Worm (Caenorhabditis elegans): ENCODE measurements around the gene tag-276.

The tag-276 gene

DNA sequence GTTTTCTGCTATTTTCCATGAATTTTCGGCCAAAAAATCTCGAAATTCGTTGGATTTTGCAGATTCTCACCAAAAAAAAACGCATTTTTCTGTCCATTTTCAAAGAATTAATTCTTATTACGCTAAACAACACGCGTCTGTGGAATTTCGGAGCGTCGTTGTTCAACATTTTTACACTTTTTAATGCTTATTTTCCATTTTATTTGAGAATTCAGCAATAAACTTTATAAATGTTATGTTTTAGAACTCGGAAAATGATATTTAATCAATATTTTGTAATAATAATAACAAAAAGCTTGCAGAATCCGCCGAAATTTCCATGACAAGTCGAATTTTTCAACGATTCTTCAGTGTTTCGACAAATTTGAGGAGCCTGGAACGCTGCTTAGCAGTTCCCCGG lies 31.4 kb upstream of the tag-276 start, which contains the start of gene ife-5:
ife-5 (plus strand) TSS at position 301 of the 400 bp plus-strand sequence.
- TF ChIP-seq ceh-58 (GFP tag; IDR thresholded peaks at IDR 0.05) (no peak), attf-3 (GFP tag; conservative IDR thresholded peaks at IDR 0.05) (0 out of 2 replicates have a peak, but pooled peaks have one; percentile 17)

DNA sequence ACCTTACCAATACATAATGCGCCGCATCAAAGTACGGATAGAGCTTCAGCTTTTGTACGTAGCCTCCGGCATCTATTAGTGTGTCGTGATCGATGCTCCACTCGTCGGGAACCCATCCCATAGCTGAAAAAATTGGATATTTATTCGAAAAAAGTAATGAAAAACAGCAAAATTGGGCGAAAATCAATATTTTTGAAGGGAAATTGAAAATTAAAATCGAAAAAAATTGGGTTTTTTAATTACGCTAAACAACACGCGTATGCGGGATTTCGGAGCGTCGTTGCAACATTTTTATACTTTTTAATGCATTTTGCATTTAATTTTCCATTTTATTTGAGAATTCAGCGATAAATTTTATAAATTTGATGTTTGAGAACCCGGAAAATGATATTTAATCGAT lies 30.3 kb upstream of the tag-276 start, which contains the start of the genes tric-1B.2 and Y57A10A.29:
tric-1B.2 (minus strand) TSS at position 129 of the 400 bp plus-strand sequence.
Y57A10A.29 (plus strand) TSS at position 303 of the 400 bp plus-strand sequence.
- TF ChIP-seq attf-3 (GFP tag; conservative IDR thresholded peaks at IDR 0.05) (peak; percentile 90), ceh-58 (GFP tag; IDR thresholded peaks at IDR 0.05) (no peak)

DNA sequence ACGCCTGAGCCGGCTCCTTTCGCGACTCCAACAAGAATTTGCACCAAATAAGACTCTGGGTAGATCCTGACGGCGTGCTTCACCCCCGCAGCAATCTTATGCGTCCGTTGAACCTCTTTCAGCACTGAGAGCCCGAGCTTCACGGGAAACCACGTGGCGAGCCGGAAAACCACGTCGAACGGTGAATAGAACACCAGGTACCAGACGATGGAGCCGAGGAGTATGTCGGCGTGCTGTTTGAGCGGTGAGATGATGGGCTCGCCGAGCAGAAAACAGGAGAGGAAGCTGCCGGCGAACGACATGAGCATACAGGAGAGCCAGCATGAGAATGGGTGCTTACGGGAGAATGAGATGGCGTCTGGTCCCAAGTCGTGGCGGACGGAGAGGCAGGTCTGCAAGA lies 29.7 kb upstream of the tag-276 start:
- TF ChIP-seq B0019.2 (GFP tag; conservative IDR thresholded peaks at IDR 0.05) (no peak), zfh-2 (GFP tag; conservative IDR thresholded peaks at IDR 0.05) (peak; percentile 74)

DNA sequence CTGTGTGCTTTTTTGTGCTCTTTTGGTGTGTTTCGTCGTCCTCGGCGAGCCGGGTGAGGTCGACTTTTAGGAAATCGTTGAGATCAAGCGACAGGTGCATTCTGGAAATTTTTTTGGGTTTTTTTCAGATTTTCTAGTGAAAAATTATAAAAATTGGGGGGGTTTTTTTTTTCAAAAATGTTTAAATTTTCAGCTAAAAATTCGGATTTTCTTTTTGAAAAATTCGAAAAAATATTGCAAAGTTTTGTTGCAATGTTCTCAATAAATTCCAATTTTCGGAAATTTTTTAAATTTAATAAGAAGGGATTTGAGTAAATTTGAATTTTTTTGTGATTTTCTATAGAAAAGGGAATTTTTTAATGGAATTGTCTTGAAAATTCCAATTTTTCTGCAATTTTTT lies 26.0 kb upstream of the tag-276 start, which contains the start of gene Y57A10A.27:
Y57A10A.27 (minus strand) TSS at position 101 of the 400 bp plus-strand sequence.
- TF ChIP-seq F23B12.7 (tag; optimal IDR thresholded peaks at IDR 0.05; ENCODE audit: insufficient read depth) (no peak), nhr-120 (GFP tag; IDR thresholded peaks at IDR 0.05) (no peak), B0019.2 (GFP tag; conservative IDR thresholded peaks at IDR 0.05) (no peak), Y53F4B.3 (GFP tag; IDR thresholded peaks at IDR 0.05) (no peak), K11D2.4 (GFP tag; IDR thresholded peaks at IDR 0.05) (no peak), rcor-1 (GFP tag; IDR thresholded peaks at IDR 0.05) (no peak), unc-62 (GFP tag; optimal IDR thresholded peaks at IDR 0.05) (no peak), nhr-27 (tag; optimal IDR thresholded peaks at IDR 0.05) (no peak)

- TF ChIP-seq lin-40 (tag; optimal IDR thresholded peaks at IDR 0.05): no peak
- TF ChIP-seq egrh-3 (GFP tag; IDR thresholded peaks at IDR 0.05): peak; percentile 86; the same call in 1 of the 2 replicates
- TF ChIP-seq ceh-79 (tag; optimal IDR thresholded peaks at IDR 0.05): no peak
Observed at ce11 chrII:12268857-12269256, 19.9 kb upstream of the tag-276 start.

- TF ChIP-seq ZK185.1 (tag; optimal IDR thresholded peaks at IDR 0.05; ENCODE audit: poor library complexity, severe bottlenecking) (no peak), K12H6.12 (tag; optimal IDR thresholded peaks at IDR 0.05) (no peak), madf-3 (GFP tag; IDR thresholded peaks at IDR 0.05) (no peak), let-526 (GFP tag; IDR thresholded peaks at IDR 0.05) (no peak), F23B12.7 (tag; optimal IDR thresholded peaks at IDR 0.05; ENCODE audit: insufficient read depth) (no peak), atf-7 (tag; optimal IDR thresholded peaks at IDR 0.05) (no peak), B0261.1 (tag; optimal IDR thresholded peaks at IDR 0.05) (no peak), K11D2.4 (GFP tag; IDR thresholded peaks at IDR 0.05) (no peak), Y95B8A.8 (GFP tag; IDR thresholded peaks at IDR 0.05) (no peak), ets-4 (GFP tag; optimal IDR thresholded peaks at IDR 0.05) (no peak), ceh-100 (GFP tag; IDR thresholded peaks at IDR 0.05) (no peak), hlh-12 (tag; optimal IDR thresholded peaks at IDR 0.05) (no peak), xnd-1 (tag; optimal IDR thresholded peaks at IDR 0.05) (no peak), F22D6.2 (tag; optimal IDR thresholded peaks at IDR 0.05) (no peak), F52B5.7 (tag; optimal IDR thresholded peaks at IDR 0.05) (no peak), attf-5 (GFP tag; optimal IDR thresholded peaks at IDR 0.05) (no peak), snpc-1.1 (tag; optimal IDR thresholded peaks at IDR 0.05; ENCODE audit: insufficient read depth) (no peak), lin-35 (GFP tag; optimal IDR thresholded peaks at IDR 0.05) (no peak), lsl-1 (GFP tag; optimal IDR thresholded peaks at IDR 0.05) (no peak), tbx-9 (tag; optimal IDR thresholded peaks at IDR 0.05; ENCODE audit: borderline replicate concordance) (no peak)
Observed at ce11 chrII:12266797-12267196, 17.9 kb upstream of the tag-276 start.

All from whole organism, young adult.